Worm (Caenorhabditis elegans) whole organism, late embryonic: ENCODE results near the gene grd-2.

ENCODE experiments used
- F13H6.1 ChIP-seq: sonication (generic microtip); optimal IDR thresholded peaks from 2 replicates; lab custom pipeline; 2016; ENCODE audit warnings: missing genetic modification characterization, missing compliant biosample characterization
- K09A11.1 ChIP-seq: sonication (generic microtip); optimal IDR thresholded peaks from 2 replicates; lab custom pipeline; 2017; ENCODE audit warnings: antibody characterized with exemption, mild to moderate bottlenecking, missing genetic modification characterization, missing compliant biosample characterization; ENCODE audit not compliant: insufficient read depth
- T23F11.4 ChIP-seq: fragments of 200-800 bp; sonication (Bioruptor generic); optimal IDR thresholded peaks from 2 replicates; lab custom pipeline; 2018; ENCODE audit warnings: mild to moderate bottlenecking, missing genetic modification characterization, missing compliant biosample characterization
- ama-1 ChIP-seq: fragments of 150-350 bp; optimal IDR thresholded peaks from 2 replicates; lab custom pipeline; 2014
- ceh-14 ChIP-seq: sonication (generic microtip); optimal IDR thresholded peaks from 2 replicates; lab custom pipeline; 2016; ENCODE audit warnings: missing genotype, missing genetic modification characterization, missing compliant biosample characterization
- ceh-2 ChIP-seq: sonication (generic microtip); optimal IDR thresholded peaks from 2 replicates; lab custom pipeline; 2016; ENCODE audit warnings: missing genotype, missing genetic modification characterization, missing compliant biosample characterization
- ceh-24 ChIP-seq: sonication (generic microtip); optimal IDR thresholded peaks from 2 replicates; lab custom pipeline; 2016; ENCODE audit warnings: mild to moderate bottlenecking, missing genetic modification characterization, missing compliant biosample characterization
- ceh-31 ChIP-seq: sonication (generic microtip); optimal IDR thresholded peaks from 2 replicates; lab custom pipeline; 2016; ENCODE audit warnings: missing genetic modification characterization, missing compliant biosample characterization
- ceh-34 ChIP-seq: sonication (generic microtip); optimal IDR thresholded peaks from 2 replicates; lab custom pipeline; 2016; ENCODE audit warnings: mild to moderate bottlenecking, missing genetic modification characterization, missing compliant biosample characterization
- ceh-45 ChIP-seq: fragments of 200-800 bp; sonication (Bioruptor generic); IDR thresholded peaks from 2 replicates; pipeline ENCODE4 v1.3.6; 2022; ENCODE audit warnings: missing genetic modification reagents, missing genetic modification characterization, missing compliant biosample characterization
- ceh-48 ChIP-seq: sonication (generic microtip); optimal IDR thresholded peaks from 2 replicates; lab custom pipeline; 2016; ENCODE audit warnings: missing genetic modification characterization, inconsistent platforms, missing compliant biosample characterization
- che-1 ChIP-seq: sonication (generic microtip); optimal IDR thresholded peaks from 2 replicates; lab custom pipeline; 2016; ENCODE audit warnings: mild to moderate bottlenecking, missing genetic modification characterization, missing compliant biosample characterization
- elt-2 ChIP-seq: sonication (generic microtip); optimal IDR thresholded peaks from 2 replicates; lab custom pipeline; 2016; ENCODE audit warnings: missing genetic modification reagents, missing genetic modification characterization, missing compliant biosample characterization
- ets-4 ChIP-seq: sonication (generic microtip); optimal IDR thresholded peaks from 2 replicates; lab custom pipeline; 2016; ENCODE audit warnings: missing genetic modification characterization, missing compliant biosample characterization
- fax-1 ChIP-seq: sonication (generic microtip); optimal IDR thresholded peaks from 2 replicates; lab custom pipeline; 2016; ENCODE audit warnings: missing genotype, missing genetic modification characterization, missing compliant biosample characterization
- fkh-10 ChIP-seq: fragments of 150-350 bp; optimal IDR thresholded peaks from 2 replicates; lab custom pipeline; 2014; ENCODE audit warnings: missing biosample characterization, missing genetic modification reagents, missing genetic modification characterization
- fkh-6 ChIP-seq: sonication (generic microtip); optimal IDR thresholded peaks from 2 replicates; lab custom pipeline; 2016; ENCODE audit warnings: missing genetic modification characterization, missing compliant biosample characterization
- gmeb-2 ChIP-seq: sonication (generic microtip); optimal IDR thresholded peaks from 2 replicates; lab custom pipeline; 2016; ENCODE audit warnings: missing genetic modification characterization, inconsistent platforms, missing compliant biosample characterization
- hlh-15 ChIP-seq: sonication (generic microtip); optimal IDR thresholded peaks from 2 replicates; lab custom pipeline; 2016; ENCODE audit warnings: missing genetic modification characterization, missing compliant biosample characterization
- hlh-30 ChIP-seq: sonication (generic microtip); optimal IDR thresholded peaks from 2 replicates; lab custom pipeline; 2017; ENCODE audit warnings: antibody characterized with exemption, missing genetic modification characterization, missing compliant biosample characterization; ENCODE audit not compliant: insufficient read depth
- hlh-6 ChIP-seq: sonication (generic microtip); optimal IDR thresholded peaks from 2 replicates; lab custom pipeline; 2016; ENCODE audit warnings: missing genotype, missing genetic modification characterization, missing compliant biosample characterization
- hlh-8 ChIP-seq: sonication (generic microtip); optimal IDR thresholded peaks from 2 replicates; lab custom pipeline; 2016; ENCODE audit warnings: missing genotype, missing genetic modification characterization, missing compliant biosample characterization
- lim-6 ChIP-seq: sonication (generic microtip); optimal IDR thresholded peaks from 2 replicates; lab custom pipeline; 2016; ENCODE audit warnings: missing genetic modification characterization, missing compliant biosample characterization
- lin-11 ChIP-seq: fragments of 200-800 bp; sonication (Bioruptor generic); optimal IDR thresholded peaks from 2 replicates; lab custom pipeline; 2018; ENCODE audit warnings: mild to moderate bottlenecking, missing genetic modification characterization, missing compliant biosample characterization
- madf-2 ChIP-seq: sonication (generic microtip); optimal IDR thresholded peaks from 2 replicates; lab custom pipeline; 2017; ENCODE audit warnings: missing genetic modification characterization, missing compliant biosample characterization
- nfya-1 ChIP-seq: sonication (generic microtip); optimal IDR thresholded peaks from 2 replicates; lab custom pipeline; 2017; ENCODE audit warnings: missing genetic modification characterization, mild to moderate bottlenecking, missing compliant biosample characterization, antibody characterized with exemption, moderate library complexity
- nhr-11 ChIP-seq: fragments of 150-350 bp; optimal IDR thresholded peaks from 2 replicates; lab custom pipeline; 2014; ENCODE audit warnings: missing biosample characterization, missing genetic modification characterization
- rnt-1 ChIP-seq: sonication (generic microtip); optimal IDR thresholded peaks from 2 replicates; lab custom pipeline; 2016; ENCODE audit warnings: missing genetic modification characterization, missing compliant biosample characterization
- sox-2 ChIP-seq: fragments of 200-800 bp; sonication (Bioruptor generic); IDR thresholded peaks from 2 replicates; pipeline ENCODE4 v1.3.6; 2022; ENCODE audit warnings: missing genetic modification reagents, missing genetic modification characterization, missing compliant biosample characterization
- syd-9 ChIP-seq: sonication (generic microtip); optimal IDR thresholded peaks from 2 replicates; lab custom pipeline; 2016; ENCODE audit warnings: mild to moderate bottlenecking, missing genetic modification characterization, moderate library complexity, missing compliant biosample characterization
- unc-3 ChIP-seq, 2 experiments: fragments of 200-800 bp in 1 of 2; sonication (Bioruptor generic) in 1 of 2; sonication (generic microtip) in 1 of 2; conservative IDR thresholded peaks in 1 of 2; optimal IDR thresholded peaks in 1 of 2; 2 replicates each; pipeline versions ENCODE4 v1.3.6 to Lab custom; 2016 to 2022; ENCODE audit warnings: missing compliant biosample characterization in 2 of 2, missing genetic modification characterization in 2 of 2, missing genetic modification reagents in 1 of 2
- ztf-16 ChIP-seq: sonication (generic microtip); optimal IDR thresholded peaks from 2 replicates; lab custom pipeline; 2017; ENCODE audit warnings: missing genetic modification characterization, missing compliant biosample characterization

grd-2 gene

ce11 chrV:20626043-20626761 lies 16.6 kb downstream of the grd-2 start, which contains the start of the genes F46B3.9 and srz-18:
TSS of gene F46B3.9 (minus strand) at chrV:20626143.
TSS of gene srz-18 (plus strand) at chrV:20626711.
- TF ChIP-seq hlh-8 (tag; lab: Kevin White, UChicago) (no peak), rnt-1 (no peak), ama-1 (no peak), hlh-15 (no peak), ceh-34 (tag; lab: Kevin White, UChicago) (no peak), ceh-48 (tag; lab: Kevin White, UChicago) (no peak), fkh-6 (tag; lab: Kevin White, UChicago) (no peak), hlh-6 (tag; lab: Kevin White, UChicago) (no peak), ceh-24 (tag; lab: Kevin White, UChicago) (no peak), ceh-45 (GFP tag; lab: Robert Waterston, UW) (no peak)

- TF ChIP-seq ama-1 (no peak), ets-4 (tag; lab: Kevin White, UChicago) (no peak), unc-3 (GFP tag; conservative IDR thresholded peaks at IDR 0.05; lab: Robert Waterston, UW) (no peak), unc-3 (tag; optimal IDR thresholded peaks at IDR 0.05; lab: Kevin White, UChicago) (no peak), syd-9 (tag; lab: Kevin White, UChicago) (no peak)
Observed at ce11 chrV:20631255-20631654, 21.7 kb downstream of the grd-2 start, which contains the start of gene F46B3.14. TSS of gene F46B3.14 (minus strand) at chrV:20631355.

- no peak for TF ChIP-seq ceh-31 (tag; lab: Kevin White, UChicago)
- no peak for TF ChIP-seq fax-1
- no peak for TF ChIP-seq gmeb-2
- TF ChIP-seq nhr-11 (tag; lab: Kevin White, UChicago): no peak
- no peak for TF ChIP-seq ama-1
- TF ChIP-seq hlh-8 (tag; lab: Kevin White, UChicago): no peak
- TF ChIP-seq lin-11 (tag; lab: Kevin White, UChicago): no peak
- TF ChIP-seq ceh-24 (tag; lab: Kevin White, UChicago): no peak
- no peak for TF ChIP-seq hlh-15
- TF ChIP-seq ztf-16 (tag; lab: Kevin White, UChicago): no peak
- TF ChIP-seq madf-2 (tag; lab: Kevin White, UChicago): no peak
- no peak for TF ChIP-seq nfya-1 (tag; lab: Kevin White, UChicago)
- no peak for TF ChIP-seq ceh-2 (tag; lab: Kevin White, UChicago)
- TF ChIP-seq che-1 (tag; lab: Kevin White, UChicago): no peak
Observed at ce11 chrV:20633619-20634018, 24.0 kb downstream of the grd-2 start, which contains the start of gene F46B3.15. TSS of gene F46B3.15 (minus strand) at chrV:20633719.

ce11 chrV:20634330-20634729 lies 24.7 kb downstream of the grd-2 start, which contains the start of gene F46B3.16:
TSS of gene F46B3.16 (plus strand) at chrV:20634630.
- TF ChIP-seq K09A11.1 (tag; lab: Kevin White, UChicago) (no peak), ceh-14 (tag; lab: Kevin White, UChicago) (no peak), unc-3 (GFP tag; conservative IDR thresholded peaks at IDR 0.05; lab: Robert Waterston, UW) (no peak), unc-3 (tag; optimal IDR thresholded peaks at IDR 0.05; lab: Kevin White, UChicago) (no peak), F13H6.1 (tag; lab: Kevin White, UChicago) (no peak), syd-9 (tag; lab: Kevin White, UChicago) (no peak), sox-2 (GFP tag; lab: Robert Waterston, UW) (no peak)

- TF ChIP-seq fkh-6 (tag; lab: Kevin White, UChicago) (no peak), elt-2 (tag; lab: Kevin White, UChicago) (no peak), ceh-34 (tag; lab: Kevin White, UChicago) (no peak), hlh-30 (no peak), fkh-10 (GFP tag; lab: Kevin White, UChicago) (no peak), gmeb-2 (no peak), K09A11.1 (tag; lab: Kevin White, UChicago) (no peak), T23F11.4 (GFP tag; lab: Kevin White, UChicago) (no peak), ztf-16 (tag; lab: Kevin White, UChicago) (no peak), hlh-6 (tag; lab: Kevin White, UChicago) (no peak), lim-6 (tag; lab: Kevin White, UChicago) (no peak)
Observed at ce11 chrV:20636855-20637254, 27.3 kb downstream of the grd-2 start, which contains the start of gene ttr-13. TSS of gene ttr-13 (minus strand) at chrV:20636955.
